Fruit fly (Drosophila melanogaster): ENCODE measurements around the gene CG9213.
A peak's percentile ranks its signal among the peaks of the same experiment; 100 is the strongest.

The CG9213 gene

dm6 chrX:15543479-15544044 is 30.8 kb downstream of the CG9213 start (continued):
- TF ChIP-seq CG3032 (tag; optimal IDR thresholded peaks at IDR 0.05) (no peak), Sox14 (GFP tag; optimal IDR thresholded peaks at IDR 0.05) (peak; percentile 61), CG11762 (GFP tag; optimal IDR thresholded peaks at IDR 0.05; ENCODE audit: insufficient read depth) (peak; percentile 18), topi (GFP tag; optimal IDR thresholded peaks at IDR 0.05) (peak; percentile 19), vri (GFP tag; optimal IDR thresholded peaks at IDR 0.05) (peak; percentile 53), CG31627 (GFP tag; optimal IDR thresholded peaks at IDR 0.05) (no peak), pdm3 (GFP tag; optimal IDR thresholded peaks at IDR 0.05) (peak; percentile 65), Hr38 (GFP tag; optimal IDR thresholded peaks at IDR 0.05) (no peak), esn (GFP tag; optimal IDR thresholded peaks at IDR 0.05) (peak; percentile 2), salr (GFP tag; optimal IDR thresholded peaks at IDR 0.05) (peak in 1 of 2 experiments; percentile 9), achi (GFP tag; optimal IDR thresholded peaks at IDR 0.05) (peak; percentile 55), eg (GFP tag; IDR thresholded peaks at IDR 0.05) (peak; percentile 79), CG10631 (GFP tag; optimal IDR thresholded peaks at IDR 0.05) (peak; percentile 58), CG3919 (GFP tag; optimal IDR thresholded peaks at IDR 0.05) (peak; percentile 53), CG4318 (GFP tag; optimal IDR thresholded peaks at IDR 0.05) (no peak), cyc (GFP tag; optimal IDR thresholded peaks at IDR 0.05) (no peak), acj6 (GFP tag; optimal IDR thresholded peaks at IDR 0.05) (peak; percentile 29), Eip93F (GFP tag; optimal IDR thresholded peaks at IDR 0.05) (no peak), Blimp-1 (GFP tag; optimal IDR thresholded peaks at IDR 0.05) (no peak), Gug (GFP tag; IDR thresholded peaks at IDR 0.05) (peak; percentile 62; the same call in 1 of the 2 replicates), CG10669 (GFP tag; optimal IDR thresholded peaks at IDR 0.05) (peak; percentile 40), Met (GFP tag; optimal IDR thresholded peaks at IDR 0.05) (no peak)

DNA sequence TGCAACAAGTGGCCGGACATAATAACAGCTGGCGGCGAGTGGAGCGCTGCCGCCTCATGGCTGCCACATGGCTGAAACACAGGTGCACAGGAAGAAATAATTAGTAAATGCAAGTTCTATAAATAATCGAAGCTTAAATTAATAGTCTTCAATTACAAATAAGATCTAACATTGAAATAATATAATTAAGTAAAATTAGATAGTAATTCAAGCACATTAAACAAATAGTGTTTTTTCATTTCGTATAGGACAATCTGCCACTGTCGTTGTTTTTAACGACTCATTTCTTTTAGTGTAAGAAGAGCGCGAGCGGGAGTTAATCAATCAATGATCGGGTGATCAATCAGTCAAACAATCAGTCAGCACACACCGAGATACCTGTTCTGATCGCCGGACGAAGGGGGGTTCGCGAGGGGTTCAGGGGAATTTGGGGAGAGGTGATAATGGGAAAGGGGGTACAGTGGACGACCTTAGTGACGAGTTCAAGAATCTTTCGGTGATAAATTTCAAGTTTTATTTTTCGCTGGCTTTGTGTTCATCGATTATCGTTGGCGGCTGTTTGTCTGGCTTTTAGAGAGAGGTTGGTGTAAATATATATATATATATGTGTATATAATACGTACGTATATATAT is 34.4 kb downstream of the CG9213 start:
- TF ChIP-seq achi (GFP tag; optimal IDR thresholded peaks at IDR 0.05) (peak; percentile 7), Lpt (GFP tag; optimal IDR thresholded peaks at IDR 0.05) (no peak), Sox15 (GFP tag; optimal IDR thresholded peaks at IDR 0.05) (no peak), eg (GFP tag; IDR thresholded peaks at IDR 0.05) (0 out of 3 replicates have a peak, but pooled peaks have one; percentile 15), OdsH (GFP tag; optimal IDR thresholded peaks at IDR 0.05) (peak; percentile 1), Eip75B (GFP tag; optimal IDR thresholded peaks at IDR 0.05) (peak; percentile 18), Smox (GFP tag; optimal IDR thresholded peaks at IDR 0.05) (peak; percentile 25), pdm3 (GFP tag; optimal IDR thresholded peaks at IDR 0.05) (peak; percentile 25), CG11902 (GFP tag; optimal IDR thresholded peaks at IDR 0.05) (no peak), CG6163 (GFP tag; IDR thresholded peaks at IDR 0.05) (0 out of 3 replicates have a peak, but pooled peaks have one; percentile 10), CG8632 (GFP tag; optimal IDR thresholded peaks at IDR 0.05) (peak; percentile 13), CG15336 (GFP tag; IDR thresholded peaks at IDR 0.05) (no peak), CG6854 (GFP tag; optimal IDR thresholded peaks at IDR 0.05) (no peak), CG3919 (GFP tag; optimal IDR thresholded peaks at IDR 0.05) (peak; percentile 18), topi (GFP tag; optimal IDR thresholded peaks at IDR 0.05) (peak; percentile 6), CG6792 (GFP tag; optimal IDR thresholded peaks at IDR 0.05) (no peak), CG1621 (tag; optimal IDR thresholded peaks at IDR 0.05) (no peak), CG3032 (tag; optimal IDR thresholded peaks at IDR 0.05) (peak; percentile 14), Eip78C (GFP tag) (peak; percentile 76), esn (GFP tag; optimal IDR thresholded peaks at IDR 0.05) (peak; percentile 20), CG10669 (GFP tag; optimal IDR thresholded peaks at IDR 0.05) (no peak), svp (GFP tag) (peak; percentile 61)

DNA sequence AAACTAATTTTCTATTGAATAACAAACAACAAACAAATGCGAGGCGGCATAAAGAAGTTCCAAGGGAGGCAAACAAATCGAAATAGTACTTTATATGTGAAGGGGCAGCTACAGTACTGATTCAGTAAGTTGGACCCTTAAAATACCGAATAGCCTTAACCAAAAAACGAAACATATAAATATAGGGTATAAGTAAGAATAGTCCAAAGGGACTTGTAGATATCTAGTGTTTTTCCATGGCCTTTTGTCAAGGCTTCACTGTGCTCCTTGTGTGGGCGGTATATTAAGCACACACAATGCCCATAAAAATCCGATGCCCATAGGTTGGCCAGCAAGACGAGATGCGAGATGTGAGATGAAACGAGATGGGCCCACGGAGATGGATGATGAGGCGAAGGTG is 42.3 kb downstream of the CG9213 start:
- TF ChIP-seq fkh (GFP tag; optimal IDR thresholded peaks at IDR 0.05) (no peak), Hr38 (GFP tag; optimal IDR thresholded peaks at IDR 0.05) (no peak), esn (GFP tag; optimal IDR thresholded peaks at IDR 0.05) (peak; percentile 12), CG16779 (tag; optimal IDR thresholded peaks at IDR 0.05) (no peak), CG31627 (GFP tag; optimal IDR thresholded peaks at IDR 0.05) (peak; percentile 14), CG10631 (GFP tag; optimal IDR thresholded peaks at IDR 0.05) (no peak), Eip78C (GFP tag) (peak; percentile 35), fd59A (GFP tag; optimal IDR thresholded peaks at IDR 0.05) (no peak), Met (GFP tag; optimal IDR thresholded peaks at IDR 0.05) (peak; percentile 20), CG34406 (GFP tag; optimal IDR thresholded peaks at IDR 0.05) (no peak), CG11762 (GFP tag; optimal IDR thresholded peaks at IDR 0.05; ENCODE audit: insufficient read depth) (no peak), Sox14 (GFP tag; optimal IDR thresholded peaks at IDR 0.05) (no peak), Ets96B (tag; optimal IDR thresholded peaks at IDR 0.05) (no peak), Gug (GFP tag; IDR thresholded peaks at IDR 0.05) (no peak), Hr39 (GFP tag; optimal IDR thresholded peaks at IDR 0.05) (peak; percentile 8), cyc (GFP tag; optimal IDR thresholded peaks at IDR 0.05) (peak; percentile 1), Ets21C (GFP tag; optimal IDR thresholded peaks at IDR 0.05) (peak; percentile 12), vri (GFP tag; optimal IDR thresholded peaks at IDR 0.05) (no peak), eg (GFP tag; IDR thresholded peaks at IDR 0.05) (no peak), Lpt (GFP tag; optimal IDR thresholded peaks at IDR 0.05) (no peak)
